Worm (Caenorhabditis elegans) whole organism, L1 larva: ENCODE data around the gene F29B9.1.

Experiments
- C16A3.4 ChIP-seq: fragments of 150-350 bp; optimal IDR thresholded peaks from 2 replicates; lab custom pipeline; 2014; ENCODE audit warnings: missing biosample characterization, missing genetic modification characterization
- aha-1 ChIP-seq: fragments of 150-350 bp; optimal IDR thresholded peaks from 2 replicates; lab custom pipeline; 2014; ENCODE audit warnings: missing biosample characterization, missing genetic modification characterization
- ama-1 ChIP-seq: fragments of 150-350 bp; optimal IDR thresholded peaks from 2 replicates; lab custom pipeline; 2014
- ceh-63 ChIP-seq: fragments of 200-800 bp; sonication (Bioruptor generic); optimal IDR thresholded peaks from 2 replicates; lab custom pipeline; 2018; ENCODE audit warnings: mild to moderate bottlenecking, missing genetic modification characterization, missing compliant biosample characterization
- ceh-82 ChIP-seq, 3 experiments: fragments of 150-350 bp in 1 of 3; sonication (generic microtip) in 2 of 3; optimal IDR thresholded peaks; 2 replicates each; lab custom pipeline; 2014 to 2017; ENCODE audit warnings: missing biosample characterization in 3 of 3, missing genetic modification characterization in 3 of 3
- ceh-88 ChIP-seq: fragments of 200-800 bp; sonication (Bioruptor generic); IDR thresholded peaks from 2 replicates; pipeline ENCODE4 v1.3.6; 2022; ENCODE audit warnings: missing genetic modification characterization, missing compliant biosample characterization
- efl-1 ChIP-seq, 4 experiments: fragments of 150-350 bp; optimal IDR thresholded peaks in 3 of 4; peaks in 1 of 4; 1 replicate in 1 of 4; 2 replicates in 3 of 4; lab custom pipeline; 2014; ENCODE audit warnings: missing biosample characterization in 2 of 4, missing genetic modification characterization in 2 of 4, missing genetic modification reagents in 2 of 4
- efl-3 ChIP-seq: fragments of 200-800 bp; sonication (Bioruptor generic); optimal IDR thresholded peaks from 2 replicates; lab custom pipeline; 2018; ENCODE audit warnings: mild to moderate bottlenecking, missing genetic modification characterization, missing compliant biosample characterization
- elt-3 ChIP-seq, 6 experiments: fragments of 150-350 bp in 1 of 6; sonication (generic microtip); optimal IDR thresholded peaks; 2 replicates each; lab custom pipeline; 2017 to 2018; ENCODE audit warnings: missing biosample characterization in 6 of 6, missing genetic modification characterization in 6 of 6, inconsistent platforms in 1 of 6
- fkh-10 ChIP-seq: sonication (generic microtip); optimal IDR thresholded peaks from 2 replicates; lab custom pipeline; 2017; ENCODE audit warnings: missing biosample characterization, missing genetic modification reagents, missing genetic modification characterization
- fkh-4 ChIP-seq: sonication (generic microtip); optimal IDR thresholded peaks from 2 replicates; lab custom pipeline; 2016; ENCODE audit warnings: missing compliant biosample characterization, missing genetic modification characterization, borderline replicate concordance
- fkh-8 ChIP-seq: sonication (generic microtip); optimal IDR thresholded peaks from 2 replicates; lab custom pipeline; 2016; ENCODE audit warnings: mild to moderate bottlenecking, missing genetic modification characterization, missing compliant biosample characterization
- grh-1 ChIP-seq: fragments of 200-800 bp; sonication (Bioruptor generic); IDR thresholded peaks from 2 replicates; pipeline ENCODE4 v1.3.6; 2022; ENCODE audit warnings: missing genetic modification reagents, missing genetic modification characterization, missing compliant biosample characterization
- hlh-4 ChIP-seq: sonication (generic microtip); optimal IDR thresholded peaks from 2 replicates; lab custom pipeline; 2016; ENCODE audit warnings: mild to moderate bottlenecking, missing genetic modification characterization, missing compliant biosample characterization
- irx-1 ChIP-seq: sonication (generic microtip); optimal IDR thresholded peaks from 2 replicates; lab custom pipeline; 2016; ENCODE audit warnings: missing genetic modification characterization, missing compliant biosample characterization
- isw-1 ChIP-seq: fragments of 200-800 bp; sonication (Bioruptor generic); IDR thresholded peaks from 2 replicates; pipeline ENCODE4 v1.3.6; 2022; ENCODE audit warnings: missing genetic modification characterization, missing compliant biosample characterization
- lin-13 ChIP-seq: fragments of 150-350 bp; optimal IDR thresholded peaks from 2 replicates; lab custom pipeline; 2014; ENCODE audit warnings: missing biosample characterization, missing genetic modification reagents, missing genetic modification characterization
- lin-15B ChIP-seq: fragments of 150-350 bp; sonication (generic microtip); optimal IDR thresholded peaks from 3 replicates; lab custom pipeline; 2014; ENCODE audit warnings: missing biosample characterization, missing genetic modification characterization
- lin-35 ChIP-seq, 2 experiments: fragments of 150-350 bp; optimal IDR thresholded peaks; 2 replicates each; lab custom pipeline; 2014; ENCODE audit warnings: missing biosample characterization in 2 of 2, missing genetic modification characterization in 2 of 2, missing genetic modification reagents in 2 of 2
- lir-3 ChIP-seq: sonication (generic microtip); optimal IDR thresholded peaks from 2 replicates; lab custom pipeline; 2016; ENCODE audit warnings: mild to moderate bottlenecking, missing genetic modification characterization, moderate library complexity, missing compliant biosample characterization; ENCODE audit not compliant: poor library complexity
- mab-9 ChIP-seq: fragments of 200-800 bp; sonication (Bioruptor generic); IDR thresholded peaks from 2 replicates; pipeline ENCODE4 v1.3.6; 2022; ENCODE audit warnings: missing genetic modification reagents, missing genetic modification characterization, missing compliant biosample characterization
- mef-2 ChIP-seq: fragments of 150-350 bp; optimal IDR thresholded peaks from 2 replicates; lab custom pipeline; 2014; ENCODE audit warnings: missing biosample characterization, missing genetic modification characterization
- mep-1 ChIP-seq: fragments of 150-350 bp; optimal IDR thresholded peaks from 2 replicates; lab custom pipeline; 2014; ENCODE audit warnings: missing biosample characterization, missing genetic modification characterization
- nhr-11 ChIP-seq: fragments of 150-350 bp; optimal IDR thresholded peaks from 2 replicates; lab custom pipeline; 2014; ENCODE audit warnings: missing biosample characterization, missing genetic modification characterization
- nhr-20 ChIP-seq: sonication (generic microtip); optimal IDR thresholded peaks from 2 replicates; lab custom pipeline; 2016; ENCODE audit warnings: mild to moderate bottlenecking, missing genetic modification characterization, missing compliant biosample characterization
- nhr-47 ChIP-seq: sonication (generic microtip); optimal IDR thresholded peaks from 2 replicates; lab custom pipeline; 2016; ENCODE audit warnings: mild to moderate bottlenecking, missing genetic modification characterization, moderate library complexity, missing compliant biosample characterization
- nhr-76 ChIP-seq: sonication (generic microtip); optimal IDR thresholded peaks from 2 replicates; lab custom pipeline; 2017; ENCODE audit warnings: missing biosample characterization, missing genetic modification characterization
- nhr-85 ChIP-seq: sonication (generic microtip); peaks from one replicate; lab custom pipeline; 2016; ENCODE audit warnings: missing genetic modification characterization, inconsistent platforms, missing compliant biosample characterization
- nhr-90 ChIP-seq: sonication (generic microtip); optimal IDR thresholded peaks from 2 replicates; lab custom pipeline; 2016; ENCODE audit warnings: mild to moderate bottlenecking, missing genetic modification characterization, missing compliant biosample characterization; ENCODE audit not compliant: poor library complexity
- pax-3 ChIP-seq: fragments of 200-800 bp; sonication (Bioruptor generic); optimal IDR thresholded peaks from 2 replicates; lab custom pipeline; 2018; ENCODE audit warnings: mild to moderate bottlenecking, missing genetic modification characterization, moderate library complexity, missing compliant biosample characterization
- pqm-1 ChIP-seq: sonication (generic microtip); optimal IDR thresholded peaks from 3 replicates; lab custom pipeline; 2017; ENCODE audit warnings: missing biosample characterization, missing genetic modification characterization
- rnt-1 ChIP-seq: sonication (generic microtip); optimal IDR thresholded peaks from 2 replicates; lab custom pipeline; 2016; ENCODE audit warnings: mild to moderate bottlenecking, missing genetic modification characterization, moderate library complexity, missing compliant biosample characterization
- snpc-4 ChIP-seq: fragments of 150-350 bp; optimal IDR thresholded peaks from 2 replicates; lab custom pipeline; 2014; ENCODE audit warnings: missing biosample characterization, missing genetic modification characterization
- sup-37 ChIP-seq: fragments of 200-800 bp; sonication (Bioruptor generic); optimal IDR thresholded peaks from 2 replicates; lab custom pipeline; 2018; ENCODE audit warnings: mild to moderate bottlenecking, missing genetic modification characterization, missing compliant biosample characterization
- swsn-7 ChIP-seq: sonication (generic microtip); optimal IDR thresholded peaks from 2 replicates; lab custom pipeline; 2016; ENCODE audit warnings: missing genetic modification characterization, missing compliant biosample characterization
- unc-62 ChIP-seq: fragments of 150-350 bp; optimal IDR thresholded peaks from 2 replicates; lab custom pipeline; 2014; ENCODE audit warnings: missing biosample characterization, missing genetic modification reagents, missing genetic modification characterization
- vab-15 ChIP-seq: sonication (generic microtip); optimal IDR thresholded peaks from 2 replicates; lab custom pipeline; 2017; ENCODE audit warnings: missing genotype, mild to moderate bottlenecking, missing genetic modification characterization, missing compliant biosample characterization
- xbp-1 ChIP-seq: sonication (generic microtip); optimal IDR thresholded peaks from 2 replicates; lab custom pipeline; 2016; ENCODE audit warnings: missing genetic modification characterization, missing compliant biosample characterization
- zip-4 ChIP-seq: fragments of 200-800 bp; sonication (Bioruptor generic); optimal IDR thresholded peaks from 2 replicates; lab custom pipeline; 2018; ENCODE audit warnings: mild to moderate bottlenecking, missing genetic modification characterization, moderate library complexity, missing compliant biosample characterization
- ztf-11 ChIP-seq, 2 experiments: sonication (generic microtip); optimal IDR thresholded peaks; 2 replicates each; lab custom pipeline; 2016 to 2017; ENCODE audit warnings: missing genetic modification characterization in 2 of 2, missing biosample characterization in 1 of 2, missing compliant biosample characterization in 1 of 2

Gene F29B9.1

ce11 chrIV:4650624-4651094, 14.5 kb upstream of the F29B9.1 start, which contains the start of gene ubc-9 (continued):
- TF ChIP-seq zip-4 (GFP tag; lab: Kevin White, UChicago): peak; percentile 69
- no peak for TF ChIP-seq ceh-63
- peak; percentile 77 for TF ChIP-seq nhr-90 (tag; lab: Kevin White, UChicago)
- peak in 1 of 2 experiments; percentile 15 for TF ChIP-seq ztf-11 (tag; optimal IDR thresholded peaks at IDR 0.05; lab: Kevin White, UChicago)
- peak; percentile 73 for TF ChIP-seq C16A3.4 (tag; lab: Kevin White, UChicago)
- peak; percentile 82 for TF ChIP-seq nhr-47
- peak; percentile 13 for TF ChIP-seq aha-1 (tag; lab: Kevin White, UChicago)
- TF ChIP-seq isw-1 (GFP tag; lab: Robert Waterston, UW): peak; percentile 69
- no peak for TF ChIP-seq efl-3
- TF ChIP-seq mef-2: no peak
- TF ChIP-seq lin-35 (GFP tag; optimal IDR thresholded peaks at IDR 0.05; lab: Kevin White, UChicago): peak; percentile 77 to 85
- TF ChIP-seq nhr-85: peak; percentile 85
- peak; percentile 0 for TF ChIP-seq vab-15 (tag; lab: Kevin White, UChicago)
- TF ChIP-seq nhr-11 (tag; lab: Kevin White, UChicago): no peak
- no peak for TF ChIP-seq sup-37
- TF ChIP-seq xbp-1 (tag; lab: Kevin White, UChicago): peak; percentile 70
- no peak for TF ChIP-seq nhr-76 (tag; lab: Kevin White, UChicago)
- peak; percentile 76 for TF ChIP-seq swsn-7 (tag; lab: Kevin White, UChicago)
- peak; percentile 47 for TF ChIP-seq snpc-4 (tag; lab: Kevin White, UChicago)
- TF ChIP-seq elt-3 (tag; optimal IDR thresholded peaks at IDR 0.05; lab: Kevin White, UChicago): peak in 2 of 6 experiments; percentile 18 to 25
- peak in 2 of 3 experiments; percentile 65 to 80 for TF ChIP-seq ceh-82 (tag; optimal IDR thresholded peaks at IDR 0.05; lab: Kevin White, UChicago)
- no peak for TF ChIP-seq unc-62
- TF ChIP-seq fkh-10 (GFP tag; lab: Kevin White, UChicago): no peak
- TF ChIP-seq hlh-4 (tag; lab: Kevin White, UChicago): no peak
- peak; percentile 59 for TF ChIP-seq grh-1 (GFP tag; lab: Robert Waterston, UW)
- TF ChIP-seq ceh-88 (GFP tag; lab: Robert Waterston, UW): no peak
- no peak for TF ChIP-seq fkh-4 (tag; lab: Kevin White, UChicago)
- TF ChIP-seq irx-1 (tag; lab: Kevin White, UChicago): peak; percentile 22
- peak; percentile 39 for TF ChIP-seq lir-3 (tag; lab: Kevin White, UChicago)
- TF ChIP-seq lin-15B (tag; lab: Kevin White, UChicago): peak; percentile 70
- TF ChIP-seq pax-3 (tag; lab: Kevin White, UChicago): peak; percentile 56
- TF ChIP-seq rnt-1 (tag; lab: Kevin White, UChicago): peak; percentile 62
- peak; percentile 83 for TF ChIP-seq nhr-20 (tag; lab: Kevin White, UChicago)
- peak; percentile 88 for TF ChIP-seq lin-13

ce11 chrIV:4652365-4652844, 12.8 kb upstream of the F29B9.1 start, which contains the start of gene F29B9.5:
TSS of gene F29B9.5 (plus strand) at chrIV:4652415.
- TF ChIP-seq fkh-8 (tag; lab: Kevin White, UChicago): no peak
- peak; percentile 61 for TF ChIP-seq ama-1
- peak; percentile 18 for TF ChIP-seq rnt-1 (tag; lab: Kevin White, UChicago)

ce11 chrIV:4652962-4653361, 12.2 kb upstream of the F29B9.1 start, which contains the start of gene psr-1:
TSS of gene psr-1 (plus strand) at chrIV:4653262.
- TF ChIP-seq aha-1 (tag; lab: Kevin White, UChicago) (no peak), sup-37 (no peak), pqm-1 (tag; lab: Kevin White, UChicago) (no peak), mep-1 (tag; lab: Kevin White, UChicago) (no peak), efl-1 (optimal IDR thresholded peaks at IDR 0.05; lab: Kevin White, UChicago) (no peak), efl-1 (GFP tag; optimal IDR thresholded peaks at IDR 0.05 in 1 of 2; lab: Kevin White, UChicago) (no peak), nhr-76 (tag; lab: Kevin White, UChicago) (no peak), mab-9 (GFP tag; lab: Robert Waterston, UW) (no peak)
